Worm (Caenorhabditis elegans) whole organism, mixed stage, embryonic: Measurements from ENCODE around the gene fum-1.

Source experiments
- blmp-1 ChIP-seq: fragments of 150-350 bp; optimal IDR thresholded peaks from 2 replicates; lab custom pipeline; 2014; ENCODE audit warnings: missing biosample characterization, missing genetic modification characterization
- ceh-39 ChIP-seq: fragments of 150-350 bp; optimal IDR thresholded peaks from 2 replicates; lab custom pipeline; 2014; ENCODE audit warnings: missing biosample characterization, missing genetic modification characterization
- cnd-1 ChIP-seq: fragments of 200-800 bp; sonication (Bioruptor generic); optimal IDR thresholded peaks from 2 replicates; lab custom pipeline; 2018; ENCODE audit warnings: mild to moderate bottlenecking, missing genetic modification characterization, missing compliant biosample characterization
- elt-1 ChIP-seq: sonication (generic microtip); optimal IDR thresholded peaks from 2 replicates; lab custom pipeline; 2017; ENCODE audit warnings: missing genetic modification characterization, mild to moderate bottlenecking, missing compliant biosample characterization, antibody characterized with exemption, moderate library complexity, borderline replicate concordance; ENCODE audit not compliant: insufficient read depth
- ham-2 ChIP-seq: fragments of 200-800 bp; sonication (Bioruptor generic); optimal IDR thresholded peaks from 2 replicates; lab custom pipeline; 2018; ENCODE audit warnings: mild to moderate bottlenecking, missing genetic modification characterization, missing compliant biosample characterization
- lin-13 ChIP-seq: fragments of 150-350 bp; optimal IDR thresholded peaks from 2 replicates; lab custom pipeline; 2014; ENCODE audit warnings: missing biosample characterization, missing genetic modification characterization
- nhr-12 ChIP-seq: fragments of 150-350 bp; optimal IDR thresholded peaks from 2 replicates; lab custom pipeline; 2014; ENCODE audit warnings: missing biosample characterization, missing genetic modification characterization
- nhr-237 ChIP-seq: fragments of 150-350 bp; optimal IDR thresholded peaks from 2 replicates; lab custom pipeline; 2014; ENCODE audit warnings: missing biosample characterization, missing genetic modification characterization
- pha-4 ChIP-seq: fragments of 150-350 bp; optimal IDR thresholded peaks from 2 replicates; lab custom pipeline; 2018; ENCODE audit warnings: missing biosample characterization, missing genetic modification reagents, missing genetic modification characterization
- ztf-11 ChIP-seq: fragments of 150-350 bp; optimal IDR thresholded peaks from 2 replicates; lab custom pipeline; 2014; ENCODE audit warnings: missing biosample characterization, missing genetic modification characterization

ce11 chrIII:7463438-7464008, 1.9 kb upstream of the fum-1 start, which contains the start of gene H14A12.3:
- TF ChIP-seq nhr-12 (tag; lab: Kevin White, UChicago): no peak
- no peak for TF ChIP-seq nhr-237
- no peak for TF ChIP-seq cnd-1 (tag; lab: Kevin White, UChicago)
- no peak for TF ChIP-seq lin-13 (tag; lab: Kevin White, UChicago)
- no peak for TF ChIP-seq pha-4 (tag; lab: Kevin White, UChicago)
- TF ChIP-seq ztf-11 (tag; lab: Kevin White, UChicago): no peak
- no peak for TF ChIP-seq ham-2 (GFP tag; lab: Kevin White, UChicago)
- TF ChIP-seq blmp-1 (tag; lab: Kevin White, UChicago): no peak
- no peak for TF ChIP-seq elt-1 (tag; lab: Kevin White, UChicago)
- no peak for TF ChIP-seq ceh-39
